Fruit fly (Drosophila melanogaster): ENCODE data around the gene CG3638.

DNA sequence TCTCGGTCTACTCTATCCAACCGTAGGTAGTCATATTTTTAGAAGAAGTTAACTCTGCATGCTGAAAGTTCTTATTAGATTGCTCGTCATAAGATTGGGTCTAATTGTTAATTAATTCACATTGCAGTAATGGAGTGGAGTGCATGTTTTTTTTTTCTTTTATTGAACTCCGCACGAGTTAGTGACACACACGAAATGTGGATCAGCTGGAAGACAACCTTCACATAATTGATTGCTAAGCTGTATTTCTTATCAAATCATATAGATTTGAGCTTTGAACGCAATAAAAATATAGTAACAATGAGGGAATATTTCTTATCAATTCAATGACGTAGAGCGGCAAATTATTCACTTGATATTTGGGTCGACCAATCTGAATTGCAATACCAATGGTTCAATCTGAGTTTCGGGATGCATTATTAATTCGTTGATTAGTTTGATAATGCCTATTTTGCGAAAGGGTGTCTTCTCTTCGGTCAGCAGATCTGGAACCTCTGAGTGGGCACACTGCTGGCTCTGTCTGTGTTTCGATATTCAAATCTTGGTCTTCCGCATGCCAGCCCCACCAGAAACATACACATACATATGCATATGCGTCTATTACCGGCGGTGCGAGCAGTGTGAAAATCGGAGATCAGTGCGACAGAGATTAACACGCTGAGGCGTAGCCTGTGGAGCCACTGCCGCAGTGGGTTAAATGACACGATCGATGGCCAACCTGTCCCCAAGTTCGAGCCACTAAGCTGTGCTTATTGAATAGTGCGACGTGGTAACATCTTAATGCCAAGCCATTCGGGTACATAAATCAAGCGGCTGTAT lies 42.5 kb upstream of the CG3638 start:
- TF ChIP-seq usp (GFP tag; optimal IDR thresholded peaks at IDR 0.05) (no peak), CG8478 (optimal IDR thresholded peaks at IDR 0.05) (no peak), EcR (GFP tag; optimal IDR thresholded peaks at IDR 0.05) (no peak), psq (optimal IDR thresholded peaks at IDR 0.05) (no peak)
